Fruit fly (Drosophila melanogaster) whole organism, embryonic: ENCODE results near the gene Polr2D.
A peak's percentile ranks its signal among the peaks of the same experiment; 100 is the strongest.

ENCODE experiments used
- Atf3 ChIP-seq: fragments of 200-800 bp; sonication (Bioruptor generic); optimal IDR thresholded peaks from 3 replicates; lab custom pipeline; 2016; ENCODE audit warnings: missing biosample characterization, missing genetic modification characterization
- CG10267 ChIP-seq: fragments of 200-800 bp; sonication (Bioruptor generic); optimal IDR thresholded peaks from 2 replicates; lab custom pipeline; 2018; ENCODE audit warnings: missing biosample characterization, mild to moderate bottlenecking, missing genetic modification characterization, moderate library complexity
- CG10462 ChIP-seq: fragments of 200-800 bp; sonication (Bioruptor generic); optimal IDR thresholded peaks from 2 replicates; lab custom pipeline; 2016; ENCODE audit warnings: missing biosample characterization, missing genetic modification characterization
- CG11247 ChIP-seq: fragments of 200-800 bp; sonication (Bioruptor generic); IDR thresholded peaks from 2 replicates; pipeline ENCODE4 v1.3.6; 2022; ENCODE audit warnings: missing biosample characterization, missing genetic modification characterization
- CG11398 ChIP-seq: fragments of 200-800 bp; sonication (Bioruptor generic); optimal IDR thresholded peaks from 2 replicates; lab custom pipeline; 2016; ENCODE audit warnings: missing biosample characterization, missing genetic modification characterization
- CG12299 ChIP-seq: fragments of 200-800 bp; sonication (Bioruptor generic); optimal IDR thresholded peaks from 2 replicates; lab custom pipeline; 2018; ENCODE audit warnings: missing biosample characterization, mild to moderate bottlenecking, missing genetic modification characterization
- CG14667 ChIP-seq: fragments of 200-800 bp; sonication (Bioruptor generic); IDR thresholded peaks from 2 replicates; pipeline ENCODE4 v1.3.6; 2022; ENCODE audit warnings: missing biosample characterization, missing genetic modification characterization
- CG14710 ChIP-seq: fragments of 200-800 bp; sonication (Bioruptor generic); optimal IDR thresholded peaks from 3 replicates; lab custom pipeline; 2019; ENCODE audit warnings: missing biosample characterization, mild to moderate bottlenecking, missing genetic modification characterization, moderate library complexity
- CG14860 ChIP-seq: fragments of 200-800 bp; sonication (Bioruptor generic); IDR thresholded peaks from 3 replicates; pipeline ENCODE4 v1.3.6; 2022; ENCODE audit warnings: missing biosample characterization, missing genetic modification characterization; ENCODE audit not compliant: partially characterized antibody
- CG17385 ChIP-seq: fragments of 200-800 bp; sonication (Bioruptor generic); optimal IDR thresholded peaks from 3 replicates; lab custom pipeline; 2018; ENCODE audit warnings: missing biosample characterization, mild to moderate bottlenecking, missing genetic modification characterization
- CG18619 ChIP-seq: fragments of 200-800 bp; sonication (Bioruptor generic); optimal IDR thresholded peaks from 3 replicates; lab custom pipeline; 2017; ENCODE audit warnings: missing biosample characterization, mild to moderate bottlenecking, missing genetic modification characterization
- CG31365 ChIP-seq: fragments of 200-800 bp; sonication (Bioruptor generic); optimal IDR thresholded peaks from 2 replicates; lab custom pipeline; 2018; ENCODE audit warnings: missing biosample characterization, mild to moderate bottlenecking, missing genetic modification characterization
- CG43689 ChIP-seq: fragments of 200-800 bp; sonication (Bioruptor generic); IDR thresholded peaks from 2 replicates; pipeline ENCODE4 v1.3.6; 2022; ENCODE audit warnings: missing biosample characterization, missing genetic modification characterization
- CG6765 ChIP-seq: fragments of 200-800 bp; sonication (Bioruptor generic); optimal IDR thresholded peaks from 3 replicates; lab custom pipeline; 2017; ENCODE audit warnings: missing biosample characterization, mild to moderate bottlenecking, missing genetic modification characterization
- CG9215 ChIP-seq: fragments of 200-800 bp; sonication (Bioruptor generic); IDR thresholded peaks from 2 replicates; pipeline ENCODE4 v1.3.6; 2022; ENCODE audit warnings: missing biosample characterization, missing genetic modification characterization
- CG9437 ChIP-seq: fragments of 200-800 bp; sonication (Bioruptor generic); optimal IDR thresholded peaks from 2 replicates; lab custom pipeline; 2018; ENCODE audit warnings: missing biosample characterization, mild to moderate bottlenecking, missing genetic modification characterization
- CG9797 ChIP-seq: fragments of 200-800 bp; sonication (Bioruptor generic); optimal IDR thresholded peaks from 3 replicates; lab custom pipeline; 2018; ENCODE audit warnings: missing biosample characterization, mild to moderate bottlenecking, missing genetic modification characterization
- Drgx ChIP-seq: fragments of 200-800 bp; sonication (Bioruptor generic); IDR thresholded peaks from 2 replicates; pipeline ENCODE4 v1.3.6; 2022; ENCODE audit warnings: missing biosample characterization, missing genetic modification characterization
- E2f1 ChIP-seq: fragments of 200-800 bp; sonication (Bioruptor generic); IDR thresholded peaks from 2 replicates; pipeline ENCODE4 v1.3.6; 2022; ENCODE audit warnings: missing biosample characterization, missing genetic modification characterization
- HLH4C ChIP-seq: fragments of 200-800 bp; sonication (Bioruptor generic); IDR thresholded peaks from 3 replicates; pipeline ENCODE4 v1.3.6; 2022; ENCODE audit warnings: missing biosample characterization, missing genetic modification characterization; ENCODE audit not compliant: partially characterized antibody
- HLHmδ ChIP-seq: fragments of 200-800 bp; sonication (Bioruptor generic); optimal IDR thresholded peaks from 2 replicates; lab custom pipeline; 2018; ENCODE audit warnings: missing biosample characterization, mild to moderate bottlenecking, missing genetic modification characterization, moderate library complexity
- Lpt ChIP-seq: fragments of >200 bp; optimal IDR thresholded peaks from 2 replicates; lab custom pipeline; 2018; ENCODE audit warnings: missing biosample characterization, missing genetic modification characterization
- NC2α ChIP-seq: fragments of 200-800 bp; sonication (Bioruptor generic); optimal IDR thresholded peaks from 2 replicates; lab custom pipeline; 2016; ENCODE audit warnings: missing biosample characterization, missing genetic modification characterization
- Nf-YB ChIP-seq: fragments of 200-800 bp; sonication (Bioruptor generic); optimal IDR thresholded peaks from 3 replicates; lab custom pipeline; 2019; ENCODE audit warnings: missing biosample characterization, mild to moderate bottlenecking, missing genetic modification characterization, moderate library complexity
- PHDP ChIP-seq: fragments of 200-800 bp; sonication (Bioruptor generic); optimal IDR thresholded peaks from 3 replicates; lab custom pipeline; 2018; ENCODE audit warnings: missing biosample characterization, mild to moderate bottlenecking, missing genetic modification characterization, moderate library complexity
- Poxn ChIP-seq: fragments of 200-800 bp; sonication (Bioruptor generic); IDR thresholded peaks from 2 replicates; pipeline ENCODE4 v1.3.6; 2022; ENCODE audit warnings: missing biosample characterization, missing genetic modification characterization
- Scr ChIP-seq: fragments of 200-800 bp; sonication (Bioruptor generic); IDR thresholded peaks from 2 replicates; pipeline ENCODE4 v1.3.6; 2022; ENCODE audit warnings: missing biosample characterization, missing genetic modification characterization; ENCODE audit not compliant: partially characterized antibody
- Sry-δ ChIP-seq: fragments of 200-800 bp; sonication (Bioruptor generic); optimal IDR thresholded peaks from 2 replicates; lab custom pipeline; 2016; ENCODE audit warnings: missing biosample characterization, missing genetic modification characterization
- Taf1 ChIP-seq: fragments of 200-800 bp; sonication (Bioruptor generic); IDR thresholded peaks from 2 replicates; pipeline ENCODE4 v1.3.6; 2022; ENCODE audit warnings: missing biosample characterization, missing genetic modification characterization
- Trl ChIP-seq, 3 experiments: fragments of >200 bp in 2 of 3; fragments of 200-800 bp in 1 of 3; sonication (Bioruptor generic) in 1 of 3; optimal IDR thresholded peaks; 2 replicates in 1 of 3; 3 replicates in 2 of 3; lab custom pipeline; 2016 to 2017; ENCODE audit warnings: missing biosample characterization in 1 of 3, missing genetic modification characterization in 1 of 3
- aop ChIP-seq: fragments of 200-800 bp; sonication (Bioruptor generic); IDR thresholded peaks from 2 replicates; pipeline ENCODE4 v1.3.6; 2022; ENCODE audit warnings: missing biosample characterization, missing genetic modification characterization
- ase ChIP-seq: fragments of 200-800 bp; sonication (Bioruptor generic); IDR thresholded peaks from 3 replicates; pipeline ENCODE4 v1.3.6; 2022; ENCODE audit warnings: missing biosample characterization, missing genetic modification characterization
- cad ChIP-seq: fragments of >200 bp; optimal IDR thresholded peaks from 2 replicates; lab custom pipeline; 2017; ENCODE audit warnings: missing biosample characterization, missing genetic modification characterization
- chinmo ChIP-seq: fragments of 200-800 bp; sonication (Bioruptor generic); IDR thresholded peaks from 4 replicates; pipeline ENCODE4 v1.3.6; 2022; ENCODE audit warnings: missing biosample characterization, missing genetic modification characterization; ENCODE audit not compliant: partially characterized antibody
- emc ChIP-seq: fragments of 200-800 bp; sonication (Bioruptor generic); optimal IDR thresholded peaks from 2 replicates; lab custom pipeline; 2016; ENCODE audit warnings: missing biosample characterization, missing genetic modification characterization
- ewg ChIP-seq: fragments of 200-800 bp; sonication (Bioruptor generic); optimal IDR thresholded peaks from 3 replicates; lab custom pipeline; 2017; ENCODE audit warnings: mild to moderate bottlenecking, missing biosample characterization, missing genetic modification reagents, missing genetic modification characterization
- fd64A ChIP-seq: fragments of 200-800 bp; sonication (Bioruptor generic); optimal IDR thresholded peaks from 3 replicates; lab custom pipeline; 2018; ENCODE audit warnings: missing biosample characterization, mild to moderate bottlenecking, missing genetic modification characterization
- gsb-n ChIP-seq: fragments of 200-800 bp; sonication (Bioruptor generic); optimal IDR thresholded peaks from 3 replicates; lab custom pipeline; 2018; ENCODE audit warnings: missing biosample characterization, mild to moderate bottlenecking, missing genetic modification characterization
- hth ChIP-seq: fragments of >200 bp; optimal IDR thresholded peaks from 2 replicates; lab custom pipeline; 2017; ENCODE audit warnings: inconsistent platforms
- ken ChIP-seq: fragments of 200-800 bp; sonication (Bioruptor generic); IDR thresholded peaks from 3 replicates; pipeline ENCODE4 v1.3.6; 2022; ENCODE audit warnings: missing biosample characterization, missing genetic modification characterization
- klu ChIP-seq: fragments of 200-800 bp; sonication (Bioruptor generic); IDR thresholded peaks from 2 replicates; pipeline ENCODE4 v1.3.6; 2022; ENCODE audit warnings: missing biosample characterization, missing genetic modification characterization
- oc ChIP-seq: fragments of 200-800 bp; sonication (Bioruptor generic); optimal IDR thresholded peaks from 2 replicates; lab custom pipeline; 2018; ENCODE audit warnings: missing biosample characterization, mild to moderate bottlenecking, missing genetic modification characterization, moderate library complexity
- peb ChIP-seq: fragments of 200-800 bp; sonication (Bioruptor generic); IDR thresholded peaks from 2 replicates; pipeline ENCODE4 v1.3.6; 2022; ENCODE audit warnings: missing biosample characterization, missing genetic modification characterization
- pnt ChIP-seq: fragments of 200-800 bp; sonication (Bioruptor generic); optimal IDR thresholded peaks from 3 replicates; lab custom pipeline; 2016; ENCODE audit warnings: missing biosample characterization, missing genetic modification characterization
- pum ChIP-seq: fragments of 200-800 bp; sonication (Bioruptor generic); optimal IDR thresholded peaks from 2 replicates; lab custom pipeline; 2016; ENCODE audit warnings: missing biosample characterization, missing genetic modification characterization
- pzg ChIP-seq: fragments of 200-800 bp; sonication (Bioruptor generic); optimal IDR thresholded peaks from 3 replicates; lab custom pipeline; 2018; ENCODE audit warnings: missing biosample characterization, mild to moderate bottlenecking, missing genetic modification characterization, moderate library complexity
- ranshi ChIP-seq: fragments of 200-800 bp; sonication (Bioruptor generic); IDR thresholded peaks from 2 replicates; pipeline ENCODE4 v1.3.6; 2022; ENCODE audit warnings: missing biosample characterization, missing genetic modification characterization
- seq ChIP-seq: fragments of 200-800 bp; sonication (Bioruptor generic); IDR thresholded peaks from 2 replicates; pipeline ENCODE4 v1.3.6; 2022; ENCODE audit warnings: missing biosample characterization, missing genetic modification characterization
- sima ChIP-seq: fragments of 200-800 bp; sonication (Bioruptor generic); optimal IDR thresholded peaks from 2 replicates; lab custom pipeline; 2016; ENCODE audit warnings: missing biosample characterization, missing genetic modification characterization
- sqz ChIP-seq: fragments of 200-800 bp; sonication (Bioruptor generic); optimal IDR thresholded peaks from 3 replicates; lab custom pipeline; 2018; ENCODE audit warnings: missing biosample characterization, mild to moderate bottlenecking, missing genetic modification characterization
- sr ChIP-seq: fragments of 200-800 bp; sonication (Bioruptor generic); IDR thresholded peaks from 3 replicates; pipeline ENCODE4 v1.3.6; 2022; ENCODE audit warnings: missing biosample characterization, missing genetic modification characterization
- wdn ChIP-seq: fragments of 200-800 bp; sonication (Bioruptor generic); IDR thresholded peaks from 2 replicates; pipeline ENCODE4 v1.3.6; 2022; ENCODE audit warnings: missing biosample characterization, missing genetic modification characterization

Gene Polr2D

DNA sequence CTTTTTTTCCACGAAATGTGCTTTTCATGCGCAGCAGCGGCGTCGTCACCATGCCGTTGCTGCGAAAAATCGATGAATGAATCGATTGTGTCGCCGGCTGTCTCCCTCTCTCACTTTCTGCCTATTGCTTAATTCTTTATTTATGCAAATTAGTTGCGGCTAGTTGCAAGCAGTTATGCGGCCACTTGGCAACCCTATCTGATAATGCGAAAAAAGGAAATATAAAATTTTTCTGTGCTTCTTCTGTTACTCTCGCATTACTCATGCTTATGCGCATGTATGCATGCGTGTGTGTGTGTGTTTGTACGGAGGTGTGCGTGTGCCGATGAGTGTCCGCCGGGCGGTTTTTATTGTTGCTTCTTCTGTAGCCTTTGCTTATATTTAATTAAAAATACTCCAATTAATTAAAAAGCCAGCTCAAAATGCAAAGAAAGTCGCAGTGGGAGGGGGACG lies 11.5 kb downstream of the Polr2D start (continued):
- peak; percentile 28 for TF ChIP-seq CG6765 (GFP tag; lab: Kevin White, UChicago)
- TF ChIP-seq HLH4C (GFP tag; lab: Robert Waterston, UW): no peak
- TF ChIP-seq Poxn (GFP tag; lab: Robert Waterston, UW): no peak
- no peak for TF ChIP-seq Lpt (GFP tag; lab: Kevin White, UChicago)
- TF ChIP-seq sqz (GFP tag; lab: Kevin White, UChicago): no peak
- no peak for TF ChIP-seq Nf-YB (GFP tag; lab: Kevin White, UChicago)
- TF ChIP-seq Taf1 (GFP tag; lab: Robert Waterston, UW): no peak
- peak; percentile 84 for TF ChIP-seq ewg
- no peak for TF ChIP-seq ken (GFP tag; lab: Robert Waterston, UW)
- TF ChIP-seq CG14710 (tag; lab: Kevin White, UChicago): no peak
- peak; percentile 24 for TF ChIP-seq CG17385
- no peak for TF ChIP-seq CG9797 (GFP tag; lab: Kevin White, UChicago)
- no peak for TF ChIP-seq klu (GFP tag; lab: Robert Waterston, UW)
- TF ChIP-seq CG43689 (GFP tag; lab: Robert Waterston, UW): no peak
- TF ChIP-seq peb (GFP tag; lab: Robert Waterston, UW): no peak
- TF ChIP-seq HLHmδ (GFP tag; lab: Kevin White, UChicago): no peak
- no peak for TF ChIP-seq hth
- TF ChIP-seq CG14667: no peak
- TF ChIP-seq Drgx (GFP tag; lab: Robert Waterston, UW): peak; percentile 46
- no peak for TF ChIP-seq CG11398
- no peak for TF ChIP-seq fd64A (GFP tag; lab: Kevin White, UChicago)
- TF ChIP-seq CG12299: no peak
- TF ChIP-seq ranshi: no peak
- TF ChIP-seq CG31365 (tag; lab: Kevin White, UChicago): no peak
- no peak for TF ChIP-seq CG10267 (tag; lab: Kevin White, UChicago)
- no peak for TF ChIP-seq oc (tag; lab: Kevin White, UChicago)
- TF ChIP-seq CG18619: no peak
- TF ChIP-seq emc (GFP tag; lab: Kevin White, UChicago): no peak
- no peak for TF ChIP-seq Sry-δ (GFP tag; lab: Kevin White, UChicago)
- TF ChIP-seq Atf3: no peak
- TF ChIP-seq seq (GFP tag; lab: Robert Waterston, UW): 0 out of 2 replicates have a peak, but pooled peaks have one; percentile 3
- no peak for TF ChIP-seq CG9215
- no peak for TF ChIP-seq pzg (GFP tag; lab: Kevin White, UChicago)
- TF ChIP-seq gsb-n (tag; lab: Kevin White, UChicago): no peak
- TF ChIP-seq Scr (GFP tag; lab: Robert Waterston, UW): no peak
- no peak for TF ChIP-seq aop (GFP tag; lab: Robert Waterston, UW)
- no peak for TF ChIP-seq ase (GFP tag; lab: Robert Waterston, UW)
- 0 out of 2 replicates have a peak, but pooled peaks have one; percentile 10 for TF ChIP-seq wdn (GFP tag; lab: Robert Waterston, UW)
- TF ChIP-seq PHDP (tag; lab: Kevin White, UChicago): no peak
- TF ChIP-seq NC2α (GFP tag; lab: Kevin White, UChicago): no peak
- no peak for TF ChIP-seq chinmo (GFP tag; lab: Robert Waterston, UW)
- TF ChIP-seq pum (GFP tag; lab: Kevin White, UChicago): no peak
- TF ChIP-seq cad (GFP tag; lab: Kevin White, UChicago): no peak
- no peak for TF ChIP-seq CG9437 (GFP tag; lab: Kevin White, UChicago)
- TF ChIP-seq E2f1 (GFP tag; lab: Robert Waterston, UW): no peak
- TF ChIP-seq sima (GFP tag; lab: Kevin White, UChicago): no peak
- TF ChIP-seq CG14860 (GFP tag; lab: Robert Waterston, UW): no peak
- TF ChIP-seq pnt: no peak
- no peak for TF ChIP-seq Trl (optimal IDR thresholded peaks at IDR 0.05; lab: Kevin White, UChicago)
- TF ChIP-seq Trl (GFP tag; optimal IDR thresholded peaks at IDR 0.05; lab: Kevin White, UChicago): no peak
- no peak for TF ChIP-seq CG10462 (GFP tag; lab: Kevin White, UChicago)
- no peak for TF ChIP-seq sr (GFP tag; lab: Robert Waterston, UW)
- no peak for TF ChIP-seq CG11247 (GFP tag; lab: Robert Waterston, UW)
